Worm (Caenorhabditis elegans) whole organism, late embryonic: ENCODE data around the gene Y22D7AL.4.

Experiments
- ceh-30 ChIP-seq: fragments of 150-350 bp; optimal IDR thresholded peaks from 2 replicates; lab custom pipeline; 2014; ENCODE audit warnings: missing biosample characterization, missing genetic modification characterization
- ets-4 ChIP-seq: sonication (generic microtip); optimal IDR thresholded peaks from 2 replicates; lab custom pipeline; 2016; ENCODE audit warnings: missing genetic modification characterization, missing compliant biosample characterization
- hlh-6 ChIP-seq: sonication (generic microtip); optimal IDR thresholded peaks from 2 replicates; lab custom pipeline; 2016; ENCODE audit warnings: missing genotype, missing genetic modification characterization, missing compliant biosample characterization
- lim-6 ChIP-seq: sonication (generic microtip); optimal IDR thresholded peaks from 2 replicates; lab custom pipeline; 2016; ENCODE audit warnings: missing genetic modification characterization, missing compliant biosample characterization
- rnt-1 ChIP-seq: sonication (generic microtip); optimal IDR thresholded peaks from 2 replicates; lab custom pipeline; 2016; ENCODE audit warnings: missing genetic modification characterization, missing compliant biosample characterization

- TF ChIP-seq ets-4 (tag; lab: Kevin White, UChicago) (no peak), rnt-1 (tag; lab: Kevin White, UChicago) (no peak), ceh-30 (tag; lab: Kevin White, UChicago) (no peak), lim-6 (tag; lab: Kevin White, UChicago) (no peak), hlh-6 (no peak)
These were observed 12.5 kb upstream of the Y22D7AL.4 start, which contains the start of gene Y22D7AL.9 for ce11 chrIII:1613933-1614332.
